Worm (Caenorhabditis elegans) whole organism, L4 larva: ENCODE results near the gene F11C7.6.
A peak's percentile ranks its signal among the peaks of the same experiment; 100 is the strongest.

Experiments used
- D1046.2 ChIP-seq: fragments of 200-800 bp; sonication (Bioruptor generic); IDR thresholded peaks from 2 replicates; pipeline ENCODE4 v1.3.6; 2022; ENCODE audit warnings: missing genetic modification characterization, missing compliant biosample characterization
- F10B5.3 ChIP-seq: sonication (generic microtip); optimal IDR thresholded peaks from 2 replicates; lab custom pipeline; 2016; ENCODE audit warnings: mild to moderate bottlenecking, missing genetic modification characterization, missing compliant biosample characterization
- F26F4.8 ChIP-seq: fragments of 200-800 bp; sonication (Bioruptor generic); conservative IDR thresholded peaks from 2 replicates; pipeline ENCODE4 v1.3.6; 2022; ENCODE audit warnings: missing genetic modification characterization, missing compliant biosample characterization
- F37D6.2 ChIP-seq: sonication (generic microtip); optimal IDR thresholded peaks from 2 replicates; lab custom pipeline; 2016; ENCODE audit warnings: mild to moderate bottlenecking, missing genetic modification characterization, missing compliant biosample characterization
- F44E2.7 ChIP-seq: fragments of 200-800 bp; sonication (Bioruptor generic); IDR thresholded peaks from 2 replicates; pipeline ENCODE4 v2.1.2; 2022; ENCODE audit warnings: missing genetic modification characterization, missing compliant biosample characterization
- F49E8.2 ChIP-seq: sonication (generic microtip); optimal IDR thresholded peaks from 2 replicates; lab custom pipeline; 2016; ENCODE audit warnings: missing compliant biosample characterization, mild to moderate bottlenecking, missing genetic modification characterization, borderline replicate concordance
- R02D3.7 ChIP-seq: fragments of 150-350 bp; sonication (generic microtip); optimal IDR thresholded peaks from 3 replicates; lab custom pipeline; 2014; ENCODE audit warnings: missing biosample characterization, missing genetic modification characterization
- T20F7.1 ChIP-seq: fragments of 200-800 bp; sonication (Bioruptor generic); optimal IDR thresholded peaks from 2 replicates; lab custom pipeline; 2018; ENCODE audit warnings: mild to moderate bottlenecking, missing genetic modification characterization, missing compliant biosample characterization
- aha-1 ChIP-seq: fragments of 150-350 bp; peaks from one replicate; lab custom pipeline; 2014; ENCODE audit warnings: missing biosample characterization, missing genetic modification characterization
- ceh-20 ChIP-seq: fragments of 200-800 bp; sonication (Bioruptor generic); IDR thresholded peaks from 2 replicates; pipeline ENCODE4 v1.3.6; 2022; ENCODE audit warnings: missing genetic modification reagents, missing genetic modification characterization, missing compliant biosample characterization
- ctbp-1 ChIP-seq: fragments of 200-800 bp; sonication (Bioruptor generic); IDR thresholded peaks from 2 replicates; pipeline ENCODE4 v1.3.6; 2022; ENCODE audit warnings: missing genetic modification reagents, missing genetic modification characterization, missing compliant biosample characterization
- daf-16 ChIP-seq, 3 experiments: sonication (generic microtip); optimal IDR thresholded peaks; 2 replicates each; lab custom pipeline; 2016 to 2017; ENCODE audit warnings: missing genetic modification characterization in 3 of 3, missing genetic modification reagents in 3 of 3, mild to moderate bottlenecking in 2 of 3, missing compliant biosample characterization in 2 of 3, missing biosample characterization in 1 of 3, moderate library complexity in 1 of 3
- dmd-6 ChIP-seq: fragments of 200-800 bp; sonication (Bioruptor generic); IDR thresholded peaks from 2 replicates; pipeline ENCODE4 v1.3.6; 2022; ENCODE audit warnings: missing genetic modification reagents, missing genetic modification characterization, missing compliant biosample characterization
- duxl-1 ChIP-seq: sonication (generic microtip); optimal IDR thresholded peaks from 2 replicates; lab custom pipeline; 2016; ENCODE audit warnings: mild to moderate bottlenecking, missing genetic modification characterization, moderate library complexity, missing compliant biosample characterization; ENCODE audit not compliant: poor library complexity
- dve-1 ChIP-seq: sonication (generic microtip); optimal IDR thresholded peaks from 2 replicates; lab custom pipeline; 2017; ENCODE audit warnings: antibody characterized with exemption, mild to moderate bottlenecking, missing genetic modification characterization, missing compliant biosample characterization; ENCODE audit not compliant: insufficient read depth
- egl-43 ChIP-seq: fragments of 200-800 bp; sonication (Bioruptor generic); IDR thresholded peaks from 2 replicates; pipeline ENCODE4 v1.3.6; 2022; ENCODE audit warnings: missing genetic modification reagents, missing genetic modification characterization, missing compliant biosample characterization
- fkh-10 ChIP-seq: fragments of 150-350 bp; optimal IDR thresholded peaks from 2 replicates; lab custom pipeline; 2014; ENCODE audit warnings: missing biosample characterization, missing genetic modification reagents, missing genetic modification characterization
- hif-1 ChIP-seq, 2 experiments: sonication (generic microtip); optimal IDR thresholded peaks; 2 replicates each; lab custom pipeline; 2016 to 2017; ENCODE audit warnings: missing compliant biosample characterization in 2 of 2, missing genetic modification characterization in 2 of 2, missing genetic modification reagents in 2 of 2, missing genotype in 2 of 2, mild to moderate bottlenecking in 1 of 2
- hmg-1.1 ChIP-seq: fragments of 200-800 bp; sonication (Bioruptor generic); IDR thresholded peaks from 2 replicates; pipeline ENCODE4 v1.3.6; 2022; ENCODE audit warnings: missing genetic modification reagents, missing genetic modification characterization, missing compliant biosample characterization
- lim-7 ChIP-seq: fragments of 200-800 bp; sonication (Bioruptor generic); IDR thresholded peaks from 2 replicates; pipeline ENCODE4 v1.3.6; 2022; ENCODE audit warnings: missing genetic modification characterization, missing compliant biosample characterization
- lsy-2 ChIP-seq, 2 experiments: fragments of 150-350 bp in 1 of 2; sonication (generic microtip) in 1 of 2; optimal IDR thresholded peaks; 2 replicates each; lab custom pipeline; 2014 to 2017; ENCODE audit warnings: missing biosample characterization in 2 of 2, missing genetic modification characterization in 2 of 2
- mdl-1 ChIP-seq, 2 experiments: fragments of 150-350 bp in 1 of 2; sonication (generic microtip) in 1 of 2; optimal IDR thresholded peaks; 2 replicates each; lab custom pipeline; 2014 to 2017; ENCODE audit warnings: missing biosample characterization in 2 of 2, missing genetic modification characterization in 2 of 2
- mep-1 ChIP-seq: fragments of 150-350 bp; sonication (generic microtip); optimal IDR thresholded peaks from 3 replicates; lab custom pipeline; 2014; ENCODE audit warnings: missing biosample characterization, missing genetic modification characterization
- mes-2 ChIP-seq: sonication (generic microtip); optimal IDR thresholded peaks from 2 replicates; lab custom pipeline; 2016; ENCODE audit warnings: missing genotype, mild to moderate bottlenecking, missing genetic modification characterization, missing compliant biosample characterization; ENCODE audit not compliant: poor library complexity, severe bottlenecking
- mxl-3 ChIP-seq: fragments of 200-800 bp; sonication (Bioruptor generic); optimal IDR thresholded peaks from 2 replicates; lab custom pipeline; 2018; ENCODE audit warnings: mild to moderate bottlenecking, missing genetic modification characterization, missing compliant biosample characterization
- nhr-102 ChIP-seq: sonication (generic microtip); optimal IDR thresholded peaks from 2 replicates; lab custom pipeline; 2016; ENCODE audit warnings: mild to moderate bottlenecking, missing genetic modification characterization, moderate library complexity, missing compliant biosample characterization
- nhr-11 ChIP-seq: fragments of 150-350 bp; optimal IDR thresholded peaks from 2 replicates; lab custom pipeline; 2014; ENCODE audit warnings: missing biosample characterization, missing genetic modification characterization
- nhr-25 ChIP-seq: sonication (generic microtip); optimal IDR thresholded peaks from 2 replicates; lab custom pipeline; 2017; ENCODE audit warnings: missing genetic modification characterization, mild to moderate bottlenecking, missing compliant biosample characterization, antibody characterized with exemption, moderate library complexity, borderline replicate concordance; ENCODE audit not compliant: insufficient read depth
- nhr-28 ChIP-seq: fragments of 150-350 bp; optimal IDR thresholded peaks from 2 replicates; lab custom pipeline; 2014; ENCODE audit warnings: missing biosample characterization, missing genetic modification characterization
- nhr-48 ChIP-seq: sonication (generic microtip); optimal IDR thresholded peaks from 2 replicates; lab custom pipeline; 2016; ENCODE audit warnings: mild to moderate bottlenecking, missing genetic modification characterization, missing compliant biosample characterization
- nhr-77 ChIP-seq: fragments of 150-350 bp; optimal IDR thresholded peaks from 2 replicates; lab custom pipeline; 2014; ENCODE audit warnings: missing biosample characterization, missing genetic modification characterization
- pha-4 ChIP-seq, 2 experiments: fragments of 150-350 bp in 1 of 2; fragments of 200-800 bp in 1 of 2; sonication (Bioruptor generic) in 1 of 2; IDR thresholded peaks in 1 of 2; optimal IDR thresholded peaks in 1 of 2; 2 replicates each; pipeline versions ENCODE4 v1.3.6 to Lab custom; 2014 to 2022; ENCODE audit warnings: missing genetic modification characterization in 2 of 2, missing genetic modification reagents in 2 of 2, missing biosample characterization in 1 of 2, missing compliant biosample characterization in 1 of 2
- php-3 ChIP-seq: fragments of 200-800 bp; sonication (Bioruptor generic); IDR thresholded peaks from 2 replicates; pipeline ENCODE4 v1.3.6; 2022; ENCODE audit warnings: missing genetic modification reagents, missing genetic modification characterization, missing compliant biosample characterization
- pqm-1 ChIP-seq: sonication (generic microtip); optimal IDR thresholded peaks from 2 replicates; lab custom pipeline; 2017; ENCODE audit warnings: missing biosample characterization, missing genetic modification characterization
- rbr-2 ChIP-seq: sonication (generic microtip); optimal IDR thresholded peaks from 2 replicates; lab custom pipeline; 2016; ENCODE audit warnings: missing genotype, missing genetic modification characterization, missing compliant biosample characterization
- saeg-2 ChIP-seq: fragments of 200-800 bp; sonication (Bioruptor generic); IDR thresholded peaks from 2 replicates; pipeline ENCODE4 v1.3.6; 2022; ENCODE audit warnings: missing genetic modification reagents, missing genetic modification characterization, missing compliant biosample characterization
- set-16 ChIP-seq: fragments of 200-800 bp; sonication (Bioruptor generic); IDR thresholded peaks from 2 replicates; pipeline ENCODE4 v1.3.6; 2022; ENCODE audit warnings: missing genetic modification reagents, missing genetic modification characterization, missing compliant biosample characterization
- spr-1 ChIP-seq: sonication (generic microtip); optimal IDR thresholded peaks from 2 replicates; lab custom pipeline; 2016; ENCODE audit warnings: mild to moderate bottlenecking, missing genetic modification characterization, missing compliant biosample characterization
- tag-97 ChIP-seq: fragments of 200-800 bp; sonication (Bioruptor generic); IDR thresholded peaks from 2 replicates; pipeline ENCODE4 v1.3.6; 2022; ENCODE audit warnings: missing genetic modification characterization, missing compliant biosample characterization
- unc-62 ChIP-seq, 3 experiments: fragments of 150-350 bp in 1 of 3; sonication (generic microtip); optimal IDR thresholded peaks in 2 of 3; peaks in 1 of 3; 1 replicate in 1 of 3; 2 replicates in 2 of 3; lab custom pipeline; 2014 to 2017; ENCODE audit warnings: missing biosample characterization in 3 of 3, missing genetic modification characterization in 3 of 3, missing genetic modification reagents in 3 of 3, missing genotype in 1 of 3
- vab-7 ChIP-seq: fragments of 200-800 bp; sonication (Bioruptor generic); IDR thresholded peaks from 2 replicates; pipeline ENCODE4 v1.3.6; 2022; ENCODE audit warnings: missing genetic modification reagents, missing genetic modification characterization, missing compliant biosample characterization
- zfp-2 ChIP-seq: sonication (generic microtip); optimal IDR thresholded peaks from 2 replicates; lab custom pipeline; 2016; ENCODE audit warnings: mild to moderate bottlenecking, missing genetic modification characterization, missing compliant biosample characterization
- zip-2 ChIP-seq: fragments of 150-350 bp; optimal IDR thresholded peaks from 2 replicates; lab custom pipeline; 2014; ENCODE audit warnings: missing biosample characterization, missing genetic modification characterization
- ztf-7 ChIP-seq: fragments of 150-350 bp; optimal IDR thresholded peaks from 2 replicates; lab custom pipeline; 2014; ENCODE audit warnings: missing biosample characterization, missing genetic modification characterization

F11C7.6 gene

ce11 chrX:17445239-17445638, 43.9 kb downstream of the F11C7.6 start:
- TF ChIP-seq vab-7 (GFP tag; lab: Robert Waterston, UW) (peak; percentile 29; the same call in 1 of the 2 replicates), php-3 (GFP tag; lab: Robert Waterston, UW) (peak; percentile 69), set-16 (GFP tag; lab: Robert Waterston, UW) (peak; percentile 32; the same call in 1 of the 2 replicates), saeg-2 (GFP tag; lab: Robert Waterston, UW) (0 out of 2 replicates have a peak, but pooled peaks have one; percentile 61), F44E2.7 (GFP tag; lab: Robert Waterston, UW) (peak; percentile 56; the same call in 1 of the 2 replicates), D1046.2 (peak; percentile 72; the same call in 1 of the 2 replicates)

- TF ChIP-seq lim-7 (GFP tag; lab: Robert Waterston, UW), result peak; percentile 53
Measured at ce11 chrX:17447212-17447611, 45.8 kb downstream of the F11C7.6 start.

- TF ChIP-seq F26F4.8 (GFP tag; lab: Robert Waterston, UW) (no peak), dmd-6 (GFP tag; lab: Robert Waterston, UW) (peak; percentile 45), tag-97 (GFP tag; lab: Robert Waterston, UW) (no peak), F37D6.2 (tag; lab: Kevin White, UChicago) (peak; percentile 25), nhr-11 (tag; lab: Kevin White, UChicago) (peak; percentile 21), F49E8.2 (tag; lab: Kevin White, UChicago) (no peak), hif-1 (tag; optimal IDR thresholded peaks at IDR 0.05; lab: Kevin White, UChicago) (peak in 1 of 2 experiments; percentile 89), rbr-2 (peak; percentile 58), aha-1 (tag; lab: Kevin White, UChicago) (peak; percentile 99), zip-2 (tag; lab: Kevin White, UChicago) (peak; percentile 13), ztf-7 (tag; lab: Kevin White, UChicago) (peak; percentile 69), hmg-1.1 (GFP tag; lab: Robert Waterston, UW) (peak; percentile 79), pha-4 (GFP tag; IDR thresholded peaks at IDR 0.05; lab: Robert Waterston, UW) (no peak), pha-4 (tag; optimal IDR thresholded peaks at IDR 0.05; lab: Kevin White, UChicago) (peak; percentile 69), nhr-102 (tag; lab: Kevin White, UChicago) (peak; percentile 11), pqm-1 (tag; lab: Kevin White, UChicago) (no peak), spr-1 (tag; lab: Kevin White, UChicago) (peak; percentile 1), vab-7 (GFP tag; lab: Robert Waterston, UW) (0 out of 2 replicates have a peak, but pooled peaks have one; percentile 15), T20F7.1 (GFP tag; lab: Kevin White, UChicago) (peak; percentile 24), unc-62 (GFP tag; optimal IDR thresholded peaks at IDR 0.05 in 1 of 2; lab: Kevin White, UChicago) (peak in 1 of 2 experiments; percentile 73), unc-62 (tag; optimal IDR thresholded peaks at IDR 0.05; lab: Kevin White, UChicago) (no peak), nhr-25 (peak; percentile 77), zfp-2 (tag; lab: Kevin White, UChicago) (no peak), ctbp-1 (GFP tag; lab: Robert Waterston, UW) (0 out of 2 replicates have a peak, but pooled peaks have one; percentile 16), F10B5.3 (peak; percentile 21), mdl-1 (tag; optimal IDR thresholded peaks at IDR 0.05; lab: Kevin White, UChicago) (peak; percentile 97 to 99), ceh-20 (GFP tag; lab: Robert Waterston, UW) (no peak), nhr-28 (tag; lab: Kevin White, UChicago) (peak; percentile 74), nhr-48 (peak; percentile 47), R02D3.7 (tag; lab: Kevin White, UChicago) (no peak), mep-1 (tag; lab: Kevin White, UChicago) (peak; percentile 87), dve-1 (tag; lab: Kevin White, UChicago) (peak; percentile 86), lsy-2 (tag; optimal IDR thresholded peaks at IDR 0.05; lab: Kevin White, UChicago) (peak; percentile 13 to 84), fkh-10 (GFP tag; lab: Kevin White, UChicago) (peak; percentile 51), egl-43 (GFP tag; lab: Robert Waterston, UW) (no peak), daf-16 (GFP tag; optimal IDR thresholded peaks at IDR 0.05; lab: Kevin White, UChicago) (no peak), daf-16 (tag; optimal IDR thresholded peaks at IDR 0.05; lab: Kevin White, UChicago) (no peak), nhr-77 (tag; lab: Kevin White, UChicago) (peak; percentile 58), duxl-1 (tag; lab: Kevin White, UChicago) (peak; percentile 65), mes-2 (tag; lab: Kevin White, UChicago) (peak; percentile 79), mxl-3 (peak; percentile 98)
Measured at ce11 chrX:17451410-17451809, 50.0 kb downstream of the F11C7.6 start, which contains the start of gene C36E6.2. Gene C36E6.2, plus strand, starts transcription at chrX:17451670.
